Fruit fly (Drosophila melanogaster): ENCODE results near the gene CG17919.

CG17919 gene

dm6 chr3R:6373512-6374306, 29.9 kb downstream of the CG17919 start (continued):
- no peak for TF ChIP-seq lola (GFP tag; optimal IDR thresholded peaks at IDR 0.05)
- TF ChIP-seq CG1233 (GFP tag; optimal IDR thresholded peaks at IDR 0.05), result peak; percentile 61
- 0 out of 2 replicates have a peak, but pooled peaks have one; percentile 10 for TF ChIP-seq al (GFP tag; IDR thresholded peaks at IDR 0.05)
- TF ChIP-seq Hmr (GFP tag; optimal IDR thresholded peaks at IDR 0.05), result peak; percentile 78
- TF ChIP-seq sug (tag; optimal IDR thresholded peaks at IDR 0.05), result peak; percentile 51
- no peak for TF ChIP-seq fu2 (GFP tag; optimal IDR thresholded peaks at IDR 0.05)

DNA sequence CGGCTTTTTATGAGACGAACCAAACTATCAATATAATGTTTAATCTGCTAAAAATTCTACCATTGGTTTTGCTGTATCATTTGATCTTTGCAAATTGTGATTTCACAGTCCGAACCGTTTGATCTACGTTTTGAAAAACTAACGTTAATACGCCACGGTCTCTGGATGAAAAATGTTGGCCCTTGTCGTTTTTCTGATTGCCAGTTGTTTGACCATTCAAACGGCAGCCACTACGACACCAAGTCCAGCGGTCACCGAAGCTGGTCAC, 30.4 kb downstream of the CG17919 start, which contains the start of gene CG42564:
Gene CG42564, plus strand, starts transcription at position 169 of the 268 bp plus-strand sequence.
- TF ChIP-seq Ets65A (GFP tag), result peak; percentile 47
- TF ChIP-seq CG14050 (GFP tag; IDR thresholded peaks at IDR 0.05), result no peak
- TF ChIP-seq sens (GFP tag), result peak; percentile 7
- peak; percentile 2 for TF ChIP-seq Sry-δ (GFP tag; optimal IDR thresholded peaks at IDR 0.05)
- TF ChIP-seq Meics (GFP tag; optimal IDR thresholded peaks at IDR 0.05), result peak; percentile 75

DNA sequence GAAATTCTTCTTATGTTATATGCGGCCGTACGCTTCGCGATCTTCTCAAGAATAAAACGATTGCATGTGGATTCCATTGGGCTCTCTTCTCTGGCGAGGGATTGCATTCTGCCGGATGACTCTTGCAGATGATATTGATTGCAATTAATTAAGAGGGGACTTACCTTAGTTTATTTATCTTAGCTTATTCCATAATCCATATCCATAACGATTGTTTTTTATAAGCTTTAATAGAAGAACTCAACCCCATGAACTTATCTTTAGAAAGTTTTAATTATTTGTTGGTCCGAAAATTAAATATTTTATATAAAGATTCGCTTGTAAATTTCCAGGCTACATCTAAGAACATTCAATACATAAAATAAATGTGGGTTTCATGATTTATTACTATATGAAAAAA, 32.1 kb downstream of the CG17919 start, which contains the start of gene CRAT:
Gene CRAT, minus strand, starts transcription at position 101 of the 400 bp plus-strand sequence.
- TF ChIP-seq YL-1 (GFP tag; optimal IDR thresholded peaks at IDR 0.05) (no peak), CG1647 (GFP tag; optimal IDR thresholded peaks at IDR 0.05) (no peak), aop (GFP tag; IDR thresholded peaks at IDR 0.05) (no peak), lmd (GFP tag; IDR thresholded peaks at IDR 0.05) (no peak), odd (GFP tag; optimal IDR thresholded peaks at IDR 0.05) (no peak), Scr (GFP tag; IDR thresholded peaks at IDR 0.05; ENCODE audit: partially characterized antibody) (no peak), CG11723 (GFP tag; optimal IDR thresholded peaks at IDR 0.05) (no peak), CG12942 (GFP tag; optimal IDR thresholded peaks at IDR 0.05) (no peak), unpg (GFP tag; optimal IDR thresholded peaks at IDR 0.05) (no peak), CG18599 (GFP tag; optimal IDR thresholded peaks at IDR 0.05) (no peak), en (GFP tag; optimal IDR thresholded peaks at IDR 0.05) (no peak), vnd (GFP tag; IDR thresholded peaks at IDR 0.05; ENCODE audit: partially characterized antibody) (no peak), Atf3 (GFP tag; optimal IDR thresholded peaks at IDR 0.05) (no peak), jing (GFP tag; optimal IDR thresholded peaks at IDR 0.05) (no peak), Dek (tag; optimal IDR thresholded peaks at IDR 0.05) (no peak), Kr (GFP tag; optimal IDR thresholded peaks at IDR 0.05) (no peak), CG14441 (GFP tag; IDR thresholded peaks at IDR 0.05) (no peak), mirr (GFP tag; optimal IDR thresholded peaks at IDR 0.05) (no peak), ken (GFP tag; IDR thresholded peaks at IDR 0.05) (no peak)

dm6 chr3R:6377497-6377896, 33.7 kb downstream of the CG17919 start, which contains the start of gene CG42537:
CG42537 (plus strand) TSS chr3R:6377797.
- TF ChIP-seq sens (GFP tag) (peak; percentile 53), CG12744 (GFP tag; optimal IDR thresholded peaks at IDR 0.05) (no peak)

dm6 chr3R:6380129-6380528, 36.3 kb downstream of the CG17919 start, which contains the start of the genes CG1024 and TfIIFalpha:
CG1024 (minus strand) TSS chr3R:6380328.
TfIIFalpha (plus strand) TSS chr3R:6380467.
- TF ChIP-seq br (optimal IDR thresholded peaks at IDR 0.05) (no peak), corto (GFP tag; optimal IDR thresholded peaks at IDR 0.05) (no peak), crol (GFP tag; IDR thresholded peaks at IDR 0.05) (no peak), usp (GFP tag; optimal IDR thresholded peaks at IDR 0.05) (no peak), mam (GFP tag; optimal IDR thresholded peaks at IDR 0.05) (peak; percentile 8), onecut (GFP tag; IDR thresholded peaks at IDR 0.05) (no peak), Hsf (GFP tag; optimal IDR thresholded peaks at IDR 0.05) (peak; percentile 9), CG11695 (GFP tag; IDR thresholded peaks at IDR 0.05) (no peak), CG6813 (GFP tag; optimal IDR thresholded peaks at IDR 0.05) (no peak), CG2889 (GFP tag; IDR thresholded peaks at IDR 0.05) (no peak), tx (GFP tag; optimal IDR thresholded peaks at IDR 0.05) (no peak), Xbp1 (GFP tag; optimal IDR thresholded peaks at IDR 0.05) (peak; percentile 3), Ravus (GFP tag; IDR thresholded peaks at IDR 0.05) (no peak), CG17186 (GFP tag; optimal IDR thresholded peaks at IDR 0.05) (peak; percentile 25), Elba2 (GFP tag; optimal IDR thresholded peaks at IDR 0.05) (no peak), chm (GFP tag; IDR thresholded peaks at IDR 0.05) (no peak)

Measured in whole organism, embryonic.